Worm (Caenorhabditis elegans): Measurements from ENCODE around the gene B0416.5.

- TF ChIP-seq fkh-10 (GFP tag; optimal IDR thresholded peaks at IDR 0.05) (no peak), nfya-1 (tag; optimal IDR thresholded peaks at IDR 0.05; ENCODE audit: insufficient read depth) (no peak), elt-1 (tag; optimal IDR thresholded peaks at IDR 0.05) (no peak), snpc-4 (tag; optimal IDR thresholded peaks at IDR 0.05) (no peak), pqm-1 (tag; optimal IDR thresholded peaks at IDR 0.05) (no peak), mml-1 (tag; optimal IDR thresholded peaks at IDR 0.05) (no peak), lin-15B (tag; optimal IDR thresholded peaks at IDR 0.05) (no peak), ztf-11 (tag; optimal IDR thresholded peaks at IDR 0.05) (no peak)
These were observed 36.1 kb downstream of the B0416.5 start, which contains the start of gene col-175 for ce11 chrX:9234518-9234917.
